Worm (Caenorhabditis elegans) whole organism, early embryonic: ENCODE results near the gene Y17G7B.8.

Experiments
- B0310.2 ChIP-seq: sonication (generic microtip); optimal IDR thresholded peaks from 2 replicates; lab custom pipeline; 2016; ENCODE audit warnings: mild to moderate bottlenecking, missing genetic modification characterization, missing compliant biosample characterization
- aly-1 ChIP-seq: sonication (generic microtip); optimal IDR thresholded peaks from 2 replicates; lab custom pipeline; 2016; ENCODE audit warnings: missing genetic modification characterization, missing compliant biosample characterization
- ceh-36 ChIP-seq: sonication (generic microtip); optimal IDR thresholded peaks from 2 replicates; lab custom pipeline; 2016; ENCODE audit warnings: missing genetic modification characterization, inconsistent platforms, missing compliant biosample characterization
- ets-7 ChIP-seq: sonication (generic microtip); optimal IDR thresholded peaks from 2 replicates; lab custom pipeline; 2016; ENCODE audit warnings: missing genotype, missing genetic modification characterization, missing compliant biosample characterization
- hmbx-1 ChIP-seq: sonication (generic microtip); optimal IDR thresholded peaks from 2 replicates; lab custom pipeline; 2016; ENCODE audit warnings: mild to moderate bottlenecking, missing genetic modification characterization, missing compliant biosample characterization
- hmg-4 ChIP-seq: fragments of 200-800 bp; sonication (Bioruptor generic); optimal IDR thresholded peaks from 2 replicates; lab custom pipeline; 2018; ENCODE audit warnings: mild to moderate bottlenecking, missing genetic modification characterization, missing compliant biosample characterization
- hnd-1 ChIP-seq: sonication (generic microtip); optimal IDR thresholded peaks from 2 replicates; lab custom pipeline; 2016; ENCODE audit warnings: missing genetic modification characterization, missing compliant biosample characterization
- pes-1 ChIP-seq: fragments of 200-800 bp; sonication (Bioruptor generic); IDR thresholded peaks from 2 replicates; pipeline ENCODE4 v1.3.6; 2022; ENCODE audit warnings: missing genetic modification reagents, missing genetic modification characterization, missing compliant biosample characterization
- tra-4 ChIP-seq: sonication (generic microtip); optimal IDR thresholded peaks from 2 replicates; lab custom pipeline; 2017; ENCODE audit warnings: missing genetic modification characterization, missing compliant biosample characterization

- no peak for TF ChIP-seq B0310.2 (tag; lab: Kevin White, UChicago)
- no peak for TF ChIP-seq hmg-4
- no peak for TF ChIP-seq aly-1 (tag; lab: Kevin White, UChicago)
- no peak for TF ChIP-seq tra-4 (tag; lab: Kevin White, UChicago)
- TF ChIP-seq hnd-1 (tag; lab: Kevin White, UChicago), result no peak
- TF ChIP-seq ceh-36, result no peak
- TF ChIP-seq hmbx-1 (tag; lab: Kevin White, UChicago), result no peak
- TF ChIP-seq pes-1 (GFP tag; lab: Robert Waterston, UW), result no peak
- no peak for TF ChIP-seq ets-7
Measured at ce11 chrII:12039039-12039438, 11.5 kb upstream of the Y17G7B.8 start, which contains the start of gene tpi-1.
